Worm (Caenorhabditis elegans): Measurements from ENCODE around the gene H03A11.2.

Gene H03A11.2

ce11 chrX:15181454-15181853 lies 49.0 kb downstream of the H03A11.2 start, which contains the start of gene pkhm-2 (continued):
- peak; percentile 98 for TF ChIP-seq ztf-18 (tag; optimal IDR thresholded peaks at IDR 0.05)

- no peak for TF ChIP-seq zfh-2 (GFP tag; conservative IDR thresholded peaks at IDR 0.05)
- no peak for TF ChIP-seq B0019.2 (GFP tag; conservative IDR thresholded peaks at IDR 0.05)
- no peak for TF ChIP-seq F23B12.7 (tag; optimal IDR thresholded peaks at IDR 0.05; ENCODE audit: insufficient read depth)
- TF ChIP-seq attf-3 (GFP tag; conservative IDR thresholded peaks at IDR 0.05) = no peak
- TF ChIP-seq nhr-80 (tag; optimal IDR thresholded peaks at IDR 0.05) = no peak
- no peak for TF ChIP-seq let-526 (GFP tag; IDR thresholded peaks at IDR 0.05)
- TF ChIP-seq hlh-12 (tag; optimal IDR thresholded peaks at IDR 0.05) = no peak
- no peak for TF ChIP-seq bed-1 (GFP tag; IDR thresholded peaks at IDR 0.05)
- TF ChIP-seq madf-6 (GFP tag; IDR thresholded peaks at IDR 0.05) = no peak
- TF ChIP-seq sdz-38 (tag; optimal IDR thresholded peaks at IDR 0.05) = no peak
- TF ChIP-seq aptf-2 (GFP tag; conservative IDR thresholded peaks at IDR 0.05) = no peak
- TF ChIP-seq unc-62 (GFP tag; optimal IDR thresholded peaks at IDR 0.05) = no peak
- no peak for TF ChIP-seq ceh-27 (GFP tag; optimal IDR thresholded peaks at IDR 0.05)
These were observed 54.0 kb downstream of the H03A11.2 start, which contains the start of gene col-41 for ce11 chrX:15176431-15176911. Gene col-41 (minus strand): TSS chrX:15176481.

All from whole organism, young adult.